Fruit fly (Drosophila melanogaster): ENCODE results near the gene CG33796.

DNA sequence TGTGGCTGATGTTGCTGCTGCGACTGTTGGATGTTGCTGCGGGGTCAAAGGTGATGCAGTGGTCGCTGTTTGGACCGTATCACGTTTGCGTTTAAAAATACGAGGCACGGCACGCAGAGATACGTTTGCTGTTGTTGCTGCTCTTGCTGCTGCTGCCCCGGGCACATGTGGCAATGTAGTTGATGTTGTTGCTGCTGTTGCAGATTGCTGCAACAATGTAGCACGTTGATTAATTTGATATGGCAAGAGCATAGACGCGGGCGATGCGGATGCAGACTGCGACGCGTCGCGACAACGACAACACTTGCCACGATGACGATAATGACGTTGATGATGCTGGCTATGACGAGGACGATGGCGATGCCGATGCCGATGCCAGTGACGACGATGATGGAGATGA, 43.3 kb upstream of the CG33796 start:
- no peak for TF ChIP-seq CG7045 (GFP tag; optimal IDR thresholded peaks at IDR 0.05)
- no peak for TF ChIP-seq cnc (optimal IDR thresholded peaks at IDR 0.05)
- TF ChIP-seq kay (GFP tag; ENCODE audit: borderline replicate concordance): no peak
- TF ChIP-seq CG11617 (GFP tag; optimal IDR thresholded peaks at IDR 0.05): no peak
- TF ChIP-seq CG33017 (tag; optimal IDR thresholded peaks at IDR 0.05): no peak
- no peak for TF ChIP-seq Clk (GFP tag; optimal IDR thresholded peaks at IDR 0.05)
- no peak for TF ChIP-seq bab1 (GFP tag; optimal IDR thresholded peaks at IDR 0.05)
- TF ChIP-seq pad (GFP tag; optimal IDR thresholded peaks at IDR 0.05): no peak
